Fruit fly (Drosophila melanogaster) whole organism, wandering third instar larva: ENCODE results near the gene Or71a.
A peak's percentile ranks its signal among the peaks of the same experiment; 100 is the strongest.

Source experiments
- Abd-B ChIP-seq: fragments of >200 bp; optimal IDR thresholded peaks from 2 replicates; lab custom pipeline; 2017; ENCODE audit warnings: missing biosample characterization, missing genetic modification characterization
- Dfd ChIP-seq: fragments of >200 bp; optimal IDR thresholded peaks from 2 replicates; lab custom pipeline; 2017; ENCODE audit warnings: missing biosample characterization, missing genetic modification characterization
- Dif ChIP-seq: fragments of 200-275, 200-300 bp; sonication (Bioruptor generic); optimal IDR thresholded peaks from 2 replicates; lab custom pipeline; 2018; ENCODE audit warnings: missing biosample characterization, missing genetic modification characterization; ENCODE audit not compliant: partially characterized antibody
- HLH106 ChIP-seq: fragments of 200-800 bp; optimal IDR thresholded peaks from 3 replicates; lab custom pipeline; 2019; ENCODE audit warnings: missing biosample characterization, mild to moderate bottlenecking, missing genetic modification characterization, moderate library complexity
- N ChIP-seq: fragments of >200 bp; optimal IDR thresholded peaks from 2 replicates; lab custom pipeline; 2018; ENCODE audit warnings: missing biosample characterization, missing external identifiers, missing genetic modification characterization
- OdsH ChIP-seq: fragments of 200-800 bp; sonication (Bioruptor generic); optimal IDR thresholded peaks from 2 replicates; lab custom pipeline; 2016; ENCODE audit warnings: missing biosample characterization, mild to moderate bottlenecking, missing genetic modification characterization
- br ChIP-seq: fragments of 200-800 bp; sonication (Bioruptor generic); optimal IDR thresholded peaks from 2 replicates; lab custom pipeline; 2016; ENCODE audit warnings: missing biosample characterization, missing genetic modification characterization
- h ChIP-seq: fragments of 200-800 bp; sonication (Bioruptor generic); optimal IDR thresholded peaks from 3 replicates; lab custom pipeline; 2016; ENCODE audit warnings: missing biosample characterization, mild to moderate bottlenecking, missing genetic modification characterization
- pan ChIP-seq: fragments of >200 bp; optimal IDR thresholded peaks from 2 replicates; lab custom pipeline; 2017
- psq ChIP-seq: fragments of 200-800 bp; sonication (Bioruptor generic); optimal IDR thresholded peaks from 3 replicates; lab custom pipeline; 2017; ENCODE audit warnings: missing biosample characterization, mild to moderate bottlenecking, missing genetic modification characterization, moderate library complexity
- usp ChIP-seq: fragments of >200 bp; optimal IDR thresholded peaks from 2 replicates; lab custom pipeline; 2017; ENCODE audit warnings: missing biosample characterization, missing genetic modification characterization

- TF ChIP-seq Abd-B (no peak), h (no peak), pan (lab: Kevin White, UChicago) (no peak), usp (no peak), Dfd (GFP tag; lab: Kevin White, UChicago) (no peak), psq (GFP tag; lab: Kevin White, UChicago) (peak; percentile 2), Dif (GFP tag; lab: Kevin White, UChicago) (peak; percentile 33), OdsH (GFP tag; lab: Kevin White, UChicago) (peak; percentile 17), N (GFP tag; lab: Kevin White, UChicago) (no peak), HLH106 (tag; lab: Kevin White, UChicago) (no peak), br (peak; percentile 9)
Measured at dm6 chr3L:15125077-15125652, 46.9 kb upstream of the Or71a start, which contains the start of gene CG16959.
